Worm (Caenorhabditis elegans) whole organism, dauer: ENCODE results near the gene unc-42.

Experiments used
- unc-62 ChIP-seq: sonication (generic microtip); optimal IDR thresholded peaks from 2 replicates; lab custom pipeline; 2017; ENCODE audit warnings: missing biosample characterization, missing genetic modification reagents, missing genetic modification characterization

unc-42 gene

DNA sequence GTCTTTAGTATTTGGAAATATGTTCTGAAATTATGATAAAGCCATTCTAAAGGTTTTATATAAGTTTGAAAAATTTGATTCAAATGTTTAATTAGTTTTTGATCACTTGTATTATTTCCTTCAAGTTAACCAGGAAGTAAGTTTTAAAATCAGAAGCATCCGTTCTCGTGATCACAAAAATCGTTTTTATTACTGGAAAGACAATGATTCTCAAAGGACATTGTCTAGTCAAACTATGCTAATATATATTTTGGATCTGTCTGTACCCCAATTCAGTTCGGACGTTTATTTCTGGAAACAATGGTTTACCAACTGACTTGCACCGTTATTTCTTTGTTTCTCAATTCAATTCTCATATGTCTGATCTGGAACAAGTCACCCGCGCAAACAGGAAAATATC lies 52.8 kb downstream of the unc-42 start, which contains the start of gene str-188:
TSS of gene str-188 (plus strand) at position 301 of the 400 bp plus-strand sequence.
- TF ChIP-seq unc-62 (GFP tag; lab: Kevin White, UChicago), result no peak

DNA sequence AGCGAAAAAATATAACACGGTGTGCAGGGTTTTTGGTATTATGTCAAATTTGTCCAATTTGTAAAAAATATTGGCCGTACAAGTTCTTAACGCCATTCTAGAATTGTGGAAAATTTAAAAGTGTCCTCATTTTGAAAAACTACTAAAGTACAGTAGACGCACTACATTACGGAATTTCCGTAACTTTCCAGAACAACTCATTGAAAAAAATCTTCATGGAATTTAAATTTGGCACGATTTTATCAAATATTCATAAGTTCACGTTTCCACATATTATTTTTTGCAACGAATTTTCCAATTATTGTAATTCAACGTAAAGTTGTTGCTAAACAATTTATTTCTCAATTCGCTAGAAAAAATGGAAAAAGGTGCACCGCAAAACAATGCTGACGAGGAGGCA lies 54.3 kb downstream of the unc-42 start, which contains the start of gene F40F9.3:
TSS of gene F40F9.3 (plus strand) at position 301 of the 400 bp plus-strand sequence.
- no peak for TF ChIP-seq unc-62 (GFP tag; lab: Kevin White, UChicago)
